Worm (Caenorhabditis elegans) whole organism, early embryonic: ENCODE measurements around the gene nlp-60.

Experiments used
- B0310.2 ChIP-seq: sonication (generic microtip); optimal IDR thresholded peaks from 2 replicates; lab custom pipeline; 2016; ENCODE audit warnings: mild to moderate bottlenecking, missing genetic modification characterization, missing compliant biosample characterization
- F13C5.2 ChIP-seq: sonication (generic microtip); optimal IDR thresholded peaks from 2 replicates; lab custom pipeline; 2017; ENCODE audit warnings: mild to moderate bottlenecking, missing genetic modification characterization, inconsistent platforms, missing compliant biosample characterization
- aly-1 ChIP-seq: sonication (generic microtip); optimal IDR thresholded peaks from 2 replicates; lab custom pipeline; 2016; ENCODE audit warnings: missing genetic modification characterization, missing compliant biosample characterization
- ama-1 ChIP-seq: fragments of 150-350 bp; optimal IDR thresholded peaks from 2 replicates; lab custom pipeline; 2014
- ceh-13 ChIP-seq: fragments of 200-800 bp; sonication (Bioruptor generic); optimal IDR thresholded peaks from 2 replicates; lab custom pipeline; 2018; ENCODE audit warnings: mild to moderate bottlenecking, missing genetic modification characterization, missing compliant biosample characterization
- ceh-36 ChIP-seq: sonication (generic microtip); optimal IDR thresholded peaks from 2 replicates; lab custom pipeline; 2016; ENCODE audit warnings: missing genetic modification characterization, inconsistent platforms, missing compliant biosample characterization
- ets-7 ChIP-seq: sonication (generic microtip); optimal IDR thresholded peaks from 2 replicates; lab custom pipeline; 2016; ENCODE audit warnings: missing genotype, missing genetic modification characterization, missing compliant biosample characterization
- hmbx-1 ChIP-seq: sonication (generic microtip); optimal IDR thresholded peaks from 2 replicates; lab custom pipeline; 2016; ENCODE audit warnings: mild to moderate bottlenecking, missing genetic modification characterization, missing compliant biosample characterization
- hnd-1 ChIP-seq: sonication (generic microtip); optimal IDR thresholded peaks from 2 replicates; lab custom pipeline; 2016; ENCODE audit warnings: missing genetic modification characterization, missing compliant biosample characterization
- sea-1 ChIP-seq: fragments of 200-800 bp; sonication (Bioruptor generic); conservative IDR thresholded peaks from 2 replicates; pipeline ENCODE4 v1.3.6; 2022; ENCODE audit warnings: missing genetic modification characterization, missing compliant biosample characterization
- tbx-37 ChIP-seq: fragments of 200-800 bp; sonication (Bioruptor generic); conservative IDR thresholded peaks from 2 replicates; pipeline ENCODE4 v1.3.6; 2022; ENCODE audit warnings: missing genetic modification reagents, missing genetic modification characterization, missing compliant biosample characterization

- TF ChIP-seq hmbx-1 (tag; lab: Kevin White, UChicago) (no peak), aly-1 (no peak), ama-1 (no peak), sea-1 (GFP tag; lab: Robert Waterston, UW) (no peak), ceh-36 (tag; lab: Kevin White, UChicago) (no peak), hnd-1 (tag; lab: Kevin White, UChicago) (no peak), B0310.2 (no peak), ceh-13 (GFP tag; lab: Kevin White, UChicago) (no peak), F13C5.2 (tag; lab: Kevin White, UChicago) (no peak), ets-7 (tag; lab: Kevin White, UChicago) (no peak), tbx-37 (GFP tag; lab: Robert Waterston, UW) (no peak)
Measured at ce11 chrIV:8673733-8674375, 5.3 kb downstream of the nlp-60 start.
